Worm (Caenorhabditis elegans): ENCODE measurements around the gene col-131.
A peak's percentile ranks its signal among the peaks of the same experiment; 100 is the strongest.

Gene col-131

ce11 chrIV:13046848-13047247 lies 20.3 kb downstream of the col-131 start, which contains the start of gene scl-9:
TSS of gene scl-9 (plus strand) at chrIV:13047148.
- no peak for TF ChIP-seq attf-3 (GFP tag; conservative IDR thresholded peaks at IDR 0.05)
- TF ChIP-seq ceh-40 (GFP tag; IDR thresholded peaks at IDR 0.05) = no peak
- TF ChIP-seq snpc-1.3 (tag; optimal IDR thresholded peaks at IDR 0.05; ENCODE audit: insufficient read depth) = no peak
- no peak for TF ChIP-seq nhr-80 (tag; optimal IDR thresholded peaks at IDR 0.05)
- no peak for TF ChIP-seq lag-1 (GFP tag; IDR thresholded peaks at IDR 0.05)
- TF ChIP-seq madf-6 (GFP tag; IDR thresholded peaks at IDR 0.05) = no peak
- TF ChIP-seq tbp1 (GFP tag; optimal IDR thresholded peaks at IDR 0.05) = no peak

- TF ChIP-seq F49E8.2 (tag; optimal IDR thresholded peaks at IDR 0.05; ENCODE audit: insufficient read depth) (no peak), repo-1 (tag; optimal IDR thresholded peaks at IDR 0.05) (no peak), ekl-4 (GFP tag; IDR thresholded peaks at IDR 0.05) (no peak), let-526 (GFP tag; IDR thresholded peaks at IDR 0.05) (no peak), nhr-80 (tag; optimal IDR thresholded peaks at IDR 0.05) (no peak), Y67H2A.10 (GFP tag; conservative IDR thresholded peaks at IDR 0.05) (no peak), ztf-26 (tag; optimal IDR thresholded peaks at IDR 0.05) (no peak), lin-26 (GFP tag; IDR thresholded peaks at IDR 0.05) (no peak), xnd-1 (tag; optimal IDR thresholded peaks at IDR 0.05) (no peak), nhr-27 (tag; optimal IDR thresholded peaks at IDR 0.05) (no peak), let-607 (tag; optimal IDR thresholded peaks at IDR 0.05) (no peak), snpc-1.1 (tag; optimal IDR thresholded peaks at IDR 0.05; ENCODE audit: insufficient read depth) (no peak), fkh-3 (tag; optimal IDR thresholded peaks at IDR 0.05) (no peak), somi-1 (GFP tag; optimal IDR thresholded peaks at IDR 0.05) (no peak), C17E4.6 (GFP tag; IDR thresholded peaks at IDR 0.05) (no peak)
These were observed 22.1 kb downstream of the col-131 start for ce11 chrIV:13044980-13045379.

ce11 chrIV:13042091-13042490 lies 25.0 kb downstream of the col-131 start, which contains the start of gene amt-2:
TSS of gene amt-2 (plus strand) at chrIV:13042391.
- TF ChIP-seq akir-1 (GFP tag; optimal IDR thresholded peaks at IDR 0.05) (no peak), B0035.1 (tag; optimal IDR thresholded peaks at IDR 0.05) (no peak), snpc-1.1 (tag; optimal IDR thresholded peaks at IDR 0.05; ENCODE audit: insufficient read depth) (no peak), attf-5 (GFP tag; optimal IDR thresholded peaks at IDR 0.05) (no peak), nhr-90 (tag; optimal IDR thresholded peaks at IDR 0.05) (no peak)

ce11 chrIV:13041486-13041885 lies 25.6 kb downstream of the col-131 start:
- TF ChIP-seq madf-6 (GFP tag; IDR thresholded peaks at IDR 0.05) (no peak), cebp-2 (GFP tag; IDR thresholded peaks at IDR 0.05) (0 out of 2 replicates have a peak, but pooled peaks have one; percentile 52)

ce11 chrIV:13038888-13039287 lies 28.2 kb downstream of the col-131 start, which contains the start of gene F49E11.2:
TSS of gene F49E11.2 (minus strand) at chrIV:13038988.
- TF ChIP-seq cebp-2 (GFP tag; IDR thresholded peaks at IDR 0.05) = 0 out of 2 replicates have a peak, but pooled peaks have one; percentile 67
- TF ChIP-seq dox-1 (GFP tag; IDR thresholded peaks at IDR 0.05) = no peak

ce11 chrIV:13036835-13037234 lies 30.3 kb downstream of the col-131 start:
- TF ChIP-seq aptf-3 (GFP tag; IDR thresholded peaks at IDR 0.05) (no peak), pha-4 (tag; optimal IDR thresholded peaks at IDR 0.05) (no peak), nhr-179 (tag; optimal IDR thresholded peaks at IDR 0.05) (no peak), unc-62 (GFP tag; optimal IDR thresholded peaks at IDR 0.05) (no peak)
